Worm (Caenorhabditis elegans) whole organism, L4/young adult: ENCODE data around the gene ZK899.7.
"Not testable (repeated sequence)": the region's sequence is repeated elsewhere in the genome, so short reads cannot be mapped to it uniquely, and the experiment has no call there.

ENCODE experiments used
- dao-5 ChIP-seq: sonication (generic microtip); optimal IDR thresholded peaks from 2 replicates; lab custom pipeline; 2016; ENCODE audit warnings: missing genotype, missing genetic modification characterization, moderate library complexity, missing compliant biosample characterization
- him-1 ChIP-seq: sonication (generic microtip); optimal IDR thresholded peaks from 2 replicates; lab custom pipeline; 2016; ENCODE audit warnings: missing genotype, missing genetic modification reagents, missing genetic modification characterization, missing compliant biosample characterization

ce11 chrX:9463045-9463444 is 13.8 kb upstream of the ZK899.7 start, which contains the start of gene ZK899.6:
- not testable (repeated sequence) for TF ChIP-seq dao-5, him-1 (tag; lab: Kevin White, UChicago)
